Worm (Caenorhabditis elegans): ENCODE results near the gene K11H12.1.

K11H12.1 gene

DNA sequence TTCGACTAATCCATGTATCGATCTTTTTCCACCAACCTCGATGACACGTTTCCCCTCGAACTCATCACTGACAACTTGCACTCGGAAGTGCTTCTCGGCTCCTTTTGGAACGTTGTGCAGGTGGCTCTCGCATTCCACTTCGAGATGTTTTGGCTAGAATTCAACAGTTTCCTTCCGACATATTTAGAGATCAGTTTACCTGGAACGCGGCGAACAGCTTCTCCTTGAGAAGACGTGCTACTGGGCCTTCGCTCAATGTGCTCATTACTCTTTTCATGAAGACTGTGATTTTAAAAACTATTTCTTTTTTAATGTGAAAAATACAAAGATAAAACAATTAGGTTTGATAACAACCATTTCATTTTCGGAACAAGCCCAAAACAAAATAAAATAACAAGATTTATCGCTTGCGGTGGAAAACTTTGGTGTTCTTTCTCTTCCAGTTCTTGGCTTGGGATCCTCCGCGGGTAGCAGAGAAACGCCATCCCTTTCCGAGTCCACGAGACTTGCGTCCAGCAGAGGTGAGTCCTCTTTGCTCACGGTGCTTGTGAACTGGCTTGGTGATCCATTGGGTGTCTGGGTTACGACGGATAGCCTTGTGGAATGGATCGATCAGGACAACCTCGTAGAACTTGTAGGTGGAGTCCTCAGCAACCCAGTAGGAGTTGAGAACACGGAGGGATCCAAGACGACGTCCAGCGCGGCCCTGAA lies at the start of gene K11H12.1:
TSS of gene K11H12.1 (minus strand) at position 284 of the 711 bp plus-strand sequence.
- TF ChIP-seq unc-42 (tag; optimal IDR thresholded peaks at IDR 0.05) (no peak), syd-9 (tag; optimal IDR thresholded peaks at IDR 0.05) (no peak), hlh-6 (tag; optimal IDR thresholded peaks at IDR 0.05) (no peak), fkh-10 (GFP tag; optimal IDR thresholded peaks at IDR 0.05) (no peak), unc-86 (tag; optimal IDR thresholded peaks at IDR 0.05) (no peak), K02D7.2 (tag; optimal IDR thresholded peaks at IDR 0.05) (no peak), ahr-1 (tag; optimal IDR thresholded peaks at IDR 0.05) (no peak), ceh-45 (GFP tag; IDR thresholded peaks at IDR 0.05) (no peak), ceh-18 (tag; optimal IDR thresholded peaks at IDR 0.05) (no peak), odd-2 (tag; optimal IDR thresholded peaks at IDR 0.05) (no peak), ceh-9 (tag; optimal IDR thresholded peaks at IDR 0.05) (no peak), ztf-16 (tag; optimal IDR thresholded peaks at IDR 0.05) (no peak), ceh-30 (tag; optimal IDR thresholded peaks at IDR 0.05) (no peak), Y22D7AL.16 (tag; optimal IDR thresholded peaks at IDR 0.05) (no peak), pros-1 (tag; optimal IDR thresholded peaks at IDR 0.05) (no peak), T23F11.4 (GFP tag; optimal IDR thresholded peaks at IDR 0.05) (no peak), rnt-1 (tag; optimal IDR thresholded peaks at IDR 0.05) (no peak), nfya-1 (tag; optimal IDR thresholded peaks at IDR 0.05) (no peak)

DNA sequence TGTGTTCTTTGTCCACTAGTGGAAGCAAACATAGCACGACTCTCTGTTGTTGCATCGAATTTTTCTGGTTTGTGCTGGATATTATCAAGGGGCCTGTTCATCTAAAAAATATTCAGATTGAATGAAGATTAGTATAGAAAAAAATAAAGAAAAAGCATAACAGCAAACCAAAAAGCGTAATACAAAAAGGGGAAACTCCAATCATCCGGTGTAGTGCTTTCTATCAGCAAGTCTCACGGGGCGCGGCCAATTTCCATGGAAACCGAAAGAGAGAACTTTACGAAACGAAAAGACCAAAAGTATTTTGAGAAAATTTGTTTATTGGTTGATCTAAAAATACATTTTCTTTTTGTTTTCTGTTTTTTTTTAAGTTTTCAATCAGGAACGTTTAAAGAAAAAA lies 45.1 kb upstream of the K11H12.1 start, which contains the start of gene Y55F3C.17:
TSS of gene Y55F3C.17 (minus strand) at position 101 of the 400 bp plus-strand sequence.
- TF ChIP-seq hlh-15 (tag; optimal IDR thresholded peaks at IDR 0.05) (no peak), zip-5 (tag; optimal IDR thresholded peaks at IDR 0.05) (no peak), hlh-30 (tag; optimal IDR thresholded peaks at IDR 0.05; ENCODE audit: insufficient read depth) (no peak), pqm-1 (tag; optimal IDR thresholded peaks at IDR 0.05) (no peak), pat-9 (tag; optimal IDR thresholded peaks at IDR 0.05) (no peak), syd-9 (tag; optimal IDR thresholded peaks at IDR 0.05) (no peak), ahr-1 (tag; optimal IDR thresholded peaks at IDR 0.05) (no peak), dmd-4 (tag; optimal IDR thresholded peaks at IDR 0.05; ENCODE audit: borderline replicate concordance) (no peak), pha-2 (tag; optimal IDR thresholded peaks at IDR 0.05) (no peak), hlh-6 (tag; optimal IDR thresholded peaks at IDR 0.05) (no peak), C38D4.7 (GFP tag; optimal IDR thresholded peaks at IDR 0.05) (no peak), ztf-16 (tag; optimal IDR thresholded peaks at IDR 0.05) (no peak)

DNA sequence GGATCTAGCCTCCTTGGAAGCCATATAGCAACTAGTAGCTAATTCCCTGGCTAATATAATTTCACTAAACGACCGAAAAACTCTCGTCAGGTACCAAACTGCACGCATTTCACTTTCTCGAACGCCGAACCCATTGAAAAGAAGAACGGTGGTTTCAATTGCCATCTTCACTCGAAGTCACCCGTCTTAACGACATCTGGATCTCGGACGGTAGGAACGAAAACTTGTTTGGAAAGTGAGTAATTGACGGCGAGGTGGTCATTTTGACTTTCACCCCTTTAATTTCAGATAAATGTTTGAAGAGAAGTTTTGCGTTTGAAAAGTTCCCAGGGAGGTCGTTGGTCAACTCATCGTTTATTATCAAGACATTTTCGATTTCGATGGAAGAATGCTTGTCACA lies 31.5 kb upstream of the K11H12.1 start:
- no peak for TF ChIP-seq pros-1 (tag; optimal IDR thresholded peaks at IDR 0.05)
- no peak for TF ChIP-seq elt-2 (tag; optimal IDR thresholded peaks at IDR 0.05)
- no peak for TF ChIP-seq Y22D7AL.16 (tag; optimal IDR thresholded peaks at IDR 0.05)
- no peak for TF ChIP-seq sox-4 (tag; optimal IDR thresholded peaks at IDR 0.05)
- TF ChIP-seq odd-2 (tag; optimal IDR thresholded peaks at IDR 0.05): no peak
- TF ChIP-seq ceh-14 (tag; optimal IDR thresholded peaks at IDR 0.05): no peak
- no peak for TF ChIP-seq unc-86 (tag; optimal IDR thresholded peaks at IDR 0.05)
- no peak for TF ChIP-seq dve-1 (tag; optimal IDR thresholded peaks at IDR 0.05)
- no peak for TF ChIP-seq pha-2 (tag; optimal IDR thresholded peaks at IDR 0.05)
- TF ChIP-seq ceh-22 (tag; optimal IDR thresholded peaks at IDR 0.05): no peak
- no peak for TF ChIP-seq pat-9 (tag; optimal IDR thresholded peaks at IDR 0.05)
- TF ChIP-seq ztf-16 (tag; optimal IDR thresholded peaks at IDR 0.05): no peak
- no peak for TF ChIP-seq K09A11.1 (tag; optimal IDR thresholded peaks at IDR 0.05; ENCODE audit: insufficient read depth)
- no peak for TF ChIP-seq ceh-34 (tag; optimal IDR thresholded peaks at IDR 0.05)

DNA sequence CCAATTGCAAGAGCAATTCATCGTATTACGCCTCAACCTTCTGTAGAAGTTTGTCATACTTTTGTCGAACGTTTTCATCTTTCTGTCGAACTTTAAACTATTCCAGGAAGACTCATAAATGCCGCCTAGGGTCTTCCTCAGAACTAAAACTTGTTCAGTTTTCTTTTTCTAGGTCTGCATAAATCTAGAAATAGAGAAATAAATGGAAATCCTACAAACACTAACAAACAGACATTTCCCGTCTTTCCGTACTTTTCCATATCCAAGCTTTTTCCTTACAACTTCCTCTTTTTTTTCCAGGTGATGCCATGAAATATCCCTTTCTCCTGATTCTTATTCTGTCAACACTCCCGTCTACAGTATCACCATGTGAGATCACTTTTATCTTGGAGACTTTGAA lies 31.0 kb upstream of the K11H12.1 start, which contains the start of gene cutl-28:
TSS of gene cutl-28 (plus strand) at position 301 of the 400 bp plus-strand sequence.
- TF ChIP-seq ceh-6 (GFP tag; optimal IDR thresholded peaks at IDR 0.05): no peak
- TF ChIP-seq hlh-6 (tag; optimal IDR thresholded peaks at IDR 0.05): no peak
- TF ChIP-seq fkh-10 (GFP tag; optimal IDR thresholded peaks at IDR 0.05): no peak
- TF ChIP-seq K02D7.2 (tag; optimal IDR thresholded peaks at IDR 0.05): no peak
- TF ChIP-seq fax-1 (tag; optimal IDR thresholded peaks at IDR 0.05): no peak
- no peak for TF ChIP-seq ttx-3 (tag; optimal IDR thresholded peaks at IDR 0.05)
- no peak for TF ChIP-seq unc-42 (tag; optimal IDR thresholded peaks at IDR 0.05)
- TF ChIP-seq odd-2 (tag; optimal IDR thresholded peaks at IDR 0.05): no peak
- TF ChIP-seq ceh-30 (tag; optimal IDR thresholded peaks at IDR 0.05): no peak
- no peak for TF ChIP-seq lim-6 (tag; optimal IDR thresholded peaks at IDR 0.05)
- TF ChIP-seq unc-86 (tag; optimal IDR thresholded peaks at IDR 0.05): no peak
- no peak for TF ChIP-seq mec-3 (tag; optimal IDR thresholded peaks at IDR 0.05; ENCODE audit: borderline replicate concordance)
- TF ChIP-seq T23F11.4 (GFP tag; optimal IDR thresholded peaks at IDR 0.05): no peak
- TF ChIP-seq npax-4 (tag; optimal IDR thresholded peaks at IDR 0.05): no peak
